Worm (Caenorhabditis elegans): ENCODE measurements around the gene C41H7.9.

Gene C41H7.9

ce11 chrII:2985935-2986498, 26.0 kb downstream of the C41H7.9 start:
- peak; percentile 43 for TF ChIP-seq snpc-4 (tag; optimal IDR thresholded peaks at IDR 0.05)
- no peak for TF ChIP-seq tbx-2 (tag; optimal IDR thresholded peaks at IDR 0.05)

- no peak for TF ChIP-seq nfya-1 (tag; optimal IDR thresholded peaks at IDR 0.05; ENCODE audit: insufficient read depth)
- TF ChIP-seq skn-1 (tag; optimal IDR thresholded peaks at IDR 0.05): no peak
- TF ChIP-seq ceh-82 (tag; optimal IDR thresholded peaks at IDR 0.05): no peak
- no peak for TF ChIP-seq fkh-2 (tag; optimal IDR thresholded peaks at IDR 0.05)
- TF ChIP-seq nhr-25 (tag; optimal IDR thresholded peaks at IDR 0.05): no peak
- TF ChIP-seq aly-2 (tag; optimal IDR thresholded peaks at IDR 0.05): no peak
- TF ChIP-seq pha-4 (tag; optimal IDR thresholded peaks at IDR 0.05): no peak
- no peak for TF ChIP-seq nhr-237 (tag; optimal IDR thresholded peaks at IDR 0.05)
- no peak for TF ChIP-seq lin-39 (tag; optimal IDR thresholded peaks at IDR 0.05)
- TF ChIP-seq tbx-2 (tag; optimal IDR thresholded peaks at IDR 0.05): no peak
- no peak for TF ChIP-seq ztf-11 (tag; optimal IDR thresholded peaks at IDR 0.05)
- no peak for TF ChIP-seq nhr-43 (tag; optimal IDR thresholded peaks at IDR 0.05; ENCODE audit: poor library complexity, severe bottlenecking)
- no peak for TF ChIP-seq nhr-23 (tag; optimal IDR thresholded peaks at IDR 0.05)
- TF ChIP-seq ceh-28 (tag; optimal IDR thresholded peaks at IDR 0.05): no peak
- no peak for TF ChIP-seq nhr-28 (tag; optimal IDR thresholded peaks at IDR 0.05)
These were observed 26.6 kb downstream of the C41H7.9 start for ce11 chrII:2985446-2985845.

- TF ChIP-seq ceh-82 (tag; optimal IDR thresholded peaks at IDR 0.05) (no peak), ama-1 (optimal IDR thresholded peaks at IDR 0.05) (no peak), nhr-77 (tag; optimal IDR thresholded peaks at IDR 0.05) (no peak), egl-27 (tag; optimal IDR thresholded peaks at IDR 0.05) (no peak), nfya-1 (tag; optimal IDR thresholded peaks at IDR 0.05; ENCODE audit: insufficient read depth) (no peak), R02D3.7 (tag; optimal IDR thresholded peaks at IDR 0.05) (no peak), skn-1 (tag; optimal IDR thresholded peaks at IDR 0.05) (no peak), unc-39 (tag; optimal IDR thresholded peaks at IDR 0.05) (no peak), nhr-25 (tag; optimal IDR thresholded peaks at IDR 0.05) (no peak), jun-1 (tag; optimal IDR thresholded peaks at IDR 0.05) (no peak), fkh-10 (GFP tag; optimal IDR thresholded peaks at IDR 0.05) (no peak), elt-2 (tag; optimal IDR thresholded peaks at IDR 0.05) (no peak), lin-15B (tag; optimal IDR thresholded peaks at IDR 0.05) (no peak), ceh-16 (tag; optimal IDR thresholded peaks at IDR 0.05) (no peak), ztf-11 (tag; optimal IDR thresholded peaks at IDR 0.05) (no peak), pqm-1 (tag; optimal IDR thresholded peaks at IDR 0.05) (no peak)
These were observed 27.6 kb downstream of the C41H7.9 start for ce11 chrII:2984383-2984782.

ce11 chrII:2979061-2979460, 33.0 kb downstream of the C41H7.9 start:
- TF ChIP-seq pqm-1 (tag; optimal IDR thresholded peaks at IDR 0.05) (no peak), lsy-12 (tag; optimal IDR thresholded peaks at IDR 0.05) (no peak), hmg-11 (tag; optimal IDR thresholded peaks at IDR 0.05) (no peak), skn-1 (tag; optimal IDR thresholded peaks at IDR 0.05) (no peak), fos-1 (tag; optimal IDR thresholded peaks at IDR 0.05) (no peak), nhr-25 (tag; optimal IDR thresholded peaks at IDR 0.05) (no peak), ceh-16 (tag; optimal IDR thresholded peaks at IDR 0.05) (no peak), pha-4 (tag; optimal IDR thresholded peaks at IDR 0.05) (no peak), zag-1 (tag; optimal IDR thresholded peaks at IDR 0.05) (no peak), fkh-10 (GFP tag; optimal IDR thresholded peaks at IDR 0.05) (no peak), lin-15B (tag; optimal IDR thresholded peaks at IDR 0.05) (no peak), fkh-2 (tag; optimal IDR thresholded peaks at IDR 0.05) (no peak), daf-12 (tag; optimal IDR thresholded peaks at IDR 0.05) (no peak), ZK546.5 (tag; optimal IDR thresholded peaks at IDR 0.05) (no peak), elt-3 (tag; optimal IDR thresholded peaks at IDR 0.05) (no peak), ceh-28 (tag; optimal IDR thresholded peaks at IDR 0.05) (no peak)

ce11 chrII:2977652-2978051, 34.4 kb downstream of the C41H7.9 start:
- no peak for TF ChIP-seq nhr-43 (tag; optimal IDR thresholded peaks at IDR 0.05; ENCODE audit: poor library complexity, severe bottlenecking)
- no peak for TF ChIP-seq jun-1 (tag; optimal IDR thresholded peaks at IDR 0.05)
- no peak for TF ChIP-seq ztf-4 (tag; optimal IDR thresholded peaks at IDR 0.05)
- TF ChIP-seq elt-2 (tag; optimal IDR thresholded peaks at IDR 0.05): no peak
- no peak for TF ChIP-seq fkh-2 (tag; optimal IDR thresholded peaks at IDR 0.05)
- no peak for TF ChIP-seq fos-1 (tag; optimal IDR thresholded peaks at IDR 0.05)
- TF ChIP-seq ceh-9 (tag; optimal IDR thresholded peaks at IDR 0.05): no peak
- no peak for TF ChIP-seq ZK546.5 (tag; optimal IDR thresholded peaks at IDR 0.05)
- no peak for TF ChIP-seq ceh-16 (tag; optimal IDR thresholded peaks at IDR 0.05)

Data from whole organism, L3 larva.